Fruit fly (Drosophila melanogaster): Measurements from ENCODE around the gene CG32533.

dm6 chrX:19479134-19479533, at the start of gene CG32533:
- TF ChIP-seq CG6792 (GFP tag; optimal IDR thresholded peaks at IDR 0.05), result no peak
- no peak for TF ChIP-seq topi (GFP tag; optimal IDR thresholded peaks at IDR 0.05)
- TF ChIP-seq CG1621 (tag; optimal IDR thresholded peaks at IDR 0.05), result no peak
- TF ChIP-seq pdm3 (GFP tag; optimal IDR thresholded peaks at IDR 0.05), result no peak
- TF ChIP-seq CG16779 (tag; optimal IDR thresholded peaks at IDR 0.05), result no peak
- no peak for TF ChIP-seq CG6163 (GFP tag; IDR thresholded peaks at IDR 0.05)
- no peak for TF ChIP-seq esn (GFP tag; optimal IDR thresholded peaks at IDR 0.05)
- no peak for TF ChIP-seq Ets96B (tag; optimal IDR thresholded peaks at IDR 0.05)
- no peak for TF ChIP-seq Sox15 (GFP tag; optimal IDR thresholded peaks at IDR 0.05)
- no peak for TF ChIP-seq achi (GFP tag; optimal IDR thresholded peaks at IDR 0.05)
- no peak for TF ChIP-seq CG10631 (GFP tag; optimal IDR thresholded peaks at IDR 0.05)
- TF ChIP-seq CG6854 (GFP tag; optimal IDR thresholded peaks at IDR 0.05), result no peak

Data from whole organism, prepupa.